Worm (Caenorhabditis elegans) whole organism, young adult: Measurements from ENCODE around the gene F35G2.1.

Experiments
- B0035.1 ChIP-seq: sonication (generic microtip); optimal IDR thresholded peaks from 2 replicates; lab custom pipeline; 2016; ENCODE audit warnings: missing genetic modification characterization, mild to moderate bottlenecking, missing compliant biosample characterization, missing genotype, missing genetic modification reagents
- B0336.3 ChIP-seq: fragments of 200-800 bp; sonication (Bioruptor generic); IDR thresholded peaks from 2 replicates; pipeline ENCODE4 v1.3.6; 2022; ENCODE audit warnings: missing genetic modification characterization, missing compliant biosample characterization
- F33H1.4 ChIP-seq: fragments of 200-800 bp; sonication (Bioruptor generic); IDR thresholded peaks from 2 replicates; pipeline ENCODE4 v1.3.6; 2022; ENCODE audit warnings: missing genetic modification reagents, missing genetic modification characterization, missing compliant biosample characterization
- F49E8.2 ChIP-seq: sonication (generic microtip); optimal IDR thresholded peaks from 3 replicates; lab custom pipeline; 2017; ENCODE audit warnings: missing genetic modification characterization, mild to moderate bottlenecking, missing compliant biosample characterization, antibody characterized with exemption, moderate library complexity; ENCODE audit not compliant: insufficient read depth
- Y53G8AR.9 ChIP-seq: fragments of 200-800 bp; sonication (Bioruptor generic); conservative IDR thresholded peaks from 2 replicates; pipeline ENCODE4 v1.3.6; 2022; ENCODE audit warnings: missing genetic modification reagents, missing genetic modification characterization, missing compliant biosample characterization
- Y56A3A.18 ChIP-seq: fragments of 200-800 bp; sonication (Bioruptor generic); IDR thresholded peaks from 2 replicates; pipeline ENCODE4 v1.3.6; 2022; ENCODE audit warnings: missing genetic modification reagents, missing genetic modification characterization, missing compliant biosample characterization
- aptf-3 ChIP-seq: fragments of 200-800 bp; sonication (Bioruptor generic); IDR thresholded peaks from 2 replicates; pipeline ENCODE4 v1.3.6; 2022; ENCODE audit warnings: missing genetic modification characterization, missing compliant biosample characterization
- attf-3 ChIP-seq: fragments of 200-800 bp; sonication (Bioruptor generic); conservative IDR thresholded peaks from 2 replicates; pipeline ENCODE4 v1.3.6; 2022; ENCODE audit warnings: missing genetic modification reagents, missing genetic modification characterization, missing compliant biosample characterization
- cebp-1 ChIP-seq, 2 experiments: fragments of 200-800 bp in 1 of 2; sonication (Bioruptor generic) in 1 of 2; sonication (generic microtip) in 1 of 2; IDR thresholded peaks in 1 of 2; optimal IDR thresholded peaks in 1 of 2; 2 replicates each; pipeline versions ENCODE4 v1.3.6 to Lab custom; 2017 to 2022; ENCODE audit warnings: missing compliant biosample characterization in 2 of 2, missing genetic modification characterization in 2 of 2, mild to moderate bottlenecking in 1 of 2, missing genetic modification reagents in 1 of 2, moderate library complexity in 1 of 2
- cebp-2 ChIP-seq: fragments of 200-800 bp; sonication (Bioruptor generic); IDR thresholded peaks from 2 replicates; pipeline ENCODE4 v1.3.6; 2022; ENCODE audit warnings: missing genetic modification characterization, missing compliant biosample characterization
- ceh-100 ChIP-seq: fragments of 200-800 bp; sonication (Bioruptor generic); IDR thresholded peaks from 2 replicates; pipeline ENCODE4 v1.3.6; 2022; ENCODE audit warnings: missing genetic modification reagents, missing genetic modification characterization, missing compliant biosample characterization
- ceh-27 ChIP-seq: fragments of 200-800 bp; sonication (Bioruptor generic); optimal IDR thresholded peaks from 2 replicates; lab custom pipeline; 2018; ENCODE audit warnings: mild to moderate bottlenecking, missing genetic modification characterization, moderate library complexity, missing compliant biosample characterization
- ceh-58 ChIP-seq: fragments of 200-800 bp; sonication (Bioruptor generic); IDR thresholded peaks from 2 replicates; pipeline ENCODE4 v1.3.6; 2022; ENCODE audit warnings: missing genetic modification characterization, missing compliant biosample characterization
- die-1 ChIP-seq: sonication (generic microtip); optimal IDR thresholded peaks from 2 replicates; lab custom pipeline; 2016; ENCODE audit warnings: missing genotype, mild to moderate bottlenecking, missing genetic modification characterization, missing compliant biosample characterization
- dox-1 ChIP-seq: fragments of 200-800 bp; sonication (Bioruptor generic); IDR thresholded peaks from 2 replicates; pipeline ENCODE4 v1.3.6; 2022; ENCODE audit warnings: missing genetic modification reagents, missing genetic modification characterization, missing compliant biosample characterization
- ekl-4 ChIP-seq: fragments of 200-800 bp; sonication (Bioruptor generic); IDR thresholded peaks from 2 replicates; pipeline ENCODE4 v1.3.6; 2022; ENCODE audit warnings: missing genetic modification reagents, missing genetic modification characterization, missing compliant biosample characterization
- ets-4 ChIP-seq: fragments of 200-800 bp; sonication (Bioruptor generic); optimal IDR thresholded peaks from 2 replicates; lab custom pipeline; 2018; ENCODE audit warnings: mild to moderate bottlenecking, missing genetic modification characterization, missing compliant biosample characterization
- him-1 ChIP-seq: sonication (generic microtip); optimal IDR thresholded peaks from 2 replicates; lab custom pipeline; 2016; ENCODE audit warnings: missing genotype, missing genetic modification reagents, missing genetic modification characterization, missing compliant biosample characterization
- hmg-20 ChIP-seq: fragments of 200-800 bp; sonication (Bioruptor generic); IDR thresholded peaks from 2 replicates; pipeline ENCODE4 v1.3.6; 2022; ENCODE audit warnings: missing genetic modification reagents, missing genetic modification characterization, missing compliant biosample characterization
- hrde-1 ChIP-seq: sonication (generic microtip); optimal IDR thresholded peaks from 2 replicates; lab custom pipeline; 2016; ENCODE audit warnings: missing genetic modification characterization, mild to moderate bottlenecking, missing compliant biosample characterization, moderate library complexity, missing genotype, missing genetic modification reagents, borderline replicate concordance
- hsf-1 ChIP-seq: fragments of 200-800 bp; sonication (Bioruptor generic); IDR thresholded peaks from 2 replicates; pipeline ENCODE4 v1.3.6; 2022; ENCODE audit warnings: missing genetic modification reagents, missing genetic modification characterization, missing compliant biosample characterization
- let-526 ChIP-seq: fragments of 200-800 bp; sonication (Bioruptor generic); IDR thresholded peaks from 2 replicates; pipeline ENCODE4 v1.3.6; 2022; ENCODE audit warnings: missing genetic modification reagents, missing genetic modification characterization, missing compliant biosample characterization
- let-607 ChIP-seq, 2 experiments: fragments of 200-800 bp in 1 of 2; sonication (Bioruptor generic) in 1 of 2; sonication (generic microtip) in 1 of 2; optimal IDR thresholded peaks; 2 replicates each; lab custom pipeline; 2016 to 2018; ENCODE audit warnings: mild to moderate bottlenecking in 2 of 2, missing compliant biosample characterization in 2 of 2, missing genetic modification characterization in 2 of 2, moderate library complexity in 2 of 2, missing genotype in 1 of 2
- lin-40 ChIP-seq: sonication (generic microtip); optimal IDR thresholded peaks from 2 replicates; lab custom pipeline; 2016; ENCODE audit warnings: missing genetic modification characterization, mild to moderate bottlenecking, missing compliant biosample characterization, missing genotype, missing genetic modification reagents
- lin-54 ChIP-seq: fragments of 200-800 bp; sonication (Bioruptor generic); optimal IDR thresholded peaks from 2 replicates; lab custom pipeline; 2018; ENCODE audit warnings: mild to moderate bottlenecking, missing genetic modification characterization, missing compliant biosample characterization
- lsl-1 ChIP-seq: fragments of 200-800 bp; sonication (Bioruptor generic); optimal IDR thresholded peaks from 2 replicates; lab custom pipeline; 2018; ENCODE audit warnings: mild to moderate bottlenecking, missing genetic modification characterization, moderate library complexity, missing compliant biosample characterization
- lsy-27 ChIP-seq: sonication (generic microtip); optimal IDR thresholded peaks from 2 replicates; lab custom pipeline; 2017; ENCODE audit warnings: missing genetic modification characterization, mild to moderate bottlenecking, missing compliant biosample characterization, antibody characterized with exemption, missing genotype, borderline replicate concordance; ENCODE audit not compliant: insufficient read depth
- madf-10 ChIP-seq: sonication (generic microtip); optimal IDR thresholded peaks from 2 replicates; lab custom pipeline; 2016; ENCODE audit warnings: mild to moderate bottlenecking, missing genetic modification characterization, missing compliant biosample characterization
- madf-6 ChIP-seq: fragments of 200-800 bp; sonication (Bioruptor generic); IDR thresholded peaks from 2 replicates; pipeline ENCODE4 v1.3.6; 2022; ENCODE audit warnings: missing genetic modification reagents, missing genetic modification characterization, missing compliant biosample characterization
- madf-8 ChIP-seq: fragments of 200-800 bp; sonication (Bioruptor generic); conservative IDR thresholded peaks from 2 replicates; pipeline ENCODE4 v1.3.6; 2022; ENCODE audit warnings: missing genetic modification reagents, missing genetic modification characterization, missing compliant biosample characterization
- mxl-1 ChIP-seq: sonication (generic microtip); optimal IDR thresholded peaks from 2 replicates; lab custom pipeline; 2016; ENCODE audit warnings: missing genetic modification characterization, missing compliant biosample characterization
- nfya-1 ChIP-seq: sonication (generic microtip); optimal IDR thresholded peaks from 2 replicates; lab custom pipeline; 2017; ENCODE audit warnings: antibody characterized with exemption, missing compliant biosample characterization, missing genetic modification characterization, borderline replicate concordance; ENCODE audit not compliant: insufficient read depth
- nfyb-1 ChIP-seq: fragments of 200-800 bp; sonication (Bioruptor generic); IDR thresholded peaks from 2 replicates; pipeline ENCODE4 v1.3.6; 2022; ENCODE audit warnings: missing genetic modification reagents, missing genetic modification characterization, missing compliant biosample characterization
- pha-4 ChIP-seq: fragments of 150-350 bp; sonication (generic microtip); optimal IDR thresholded peaks from 2 replicates; lab custom pipeline; 2014; ENCODE audit warnings: missing biosample characterization, missing genetic modification reagents, missing genetic modification characterization
- snpc-3.4 ChIP-seq: sonication (generic microtip); optimal IDR thresholded peaks from 2 replicates; lab custom pipeline; 2017; ENCODE audit warnings: missing genetic modification characterization, mild to moderate bottlenecking, missing compliant biosample characterization, antibody characterized with exemption, moderate library complexity, missing genotype, missing genetic modification reagents
- snpc-4 ChIP-seq, 5 experiments: fragments of 150-350 bp in 1 of 5; sonication (generic microtip) in 4 of 5; optimal IDR thresholded peaks; 2 replicates each; lab custom pipeline; 2014 to 2018; ENCODE audit warnings: missing genetic modification characterization in 5 of 5, missing biosample characterization in 3 of 5, antibody characterized with exemption in 2 of 5, mild to moderate bottlenecking in 2 of 5, missing compliant biosample characterization in 2 of 5, missing genotype in 2 of 5, moderate library complexity in 2 of 5, missing genetic modification reagents in 1 of 5
- somi-1 ChIP-seq: fragments of 200-800 bp; sonication (Bioruptor generic); optimal IDR thresholded peaks from 2 replicates; lab custom pipeline; 2018; ENCODE audit warnings: mild to moderate bottlenecking, missing genetic modification characterization, missing compliant biosample characterization
- unc-130 ChIP-seq: sonication (generic microtip); optimal IDR thresholded peaks from 2 replicates; lab custom pipeline; 2016; ENCODE audit warnings: missing genetic modification reagents, missing genetic modification characterization, missing compliant biosample characterization
- unc-62 ChIP-seq: fragments of 150-350 bp; optimal IDR thresholded peaks from 2 replicates; lab custom pipeline; 2014; ENCODE audit warnings: missing biosample characterization, missing genetic modification reagents, missing genetic modification characterization
- xnd-1 ChIP-seq: sonication (generic microtip); optimal IDR thresholded peaks from 2 replicates; lab custom pipeline; 2016; ENCODE audit warnings: missing genotype, missing genetic modification reagents, missing genetic modification characterization, missing compliant biosample characterization
- zfh-2 ChIP-seq: fragments of 200-800 bp; sonication (Bioruptor generic); conservative IDR thresholded peaks from 2 replicates; pipeline ENCODE4 v1.3.6; 2022; ENCODE audit warnings: missing genetic modification reagents, missing genetic modification characterization, missing compliant biosample characterization
- ztf-22 ChIP-seq: fragments of 200-800 bp; sonication (Bioruptor generic); optimal IDR thresholded peaks from 2 replicates; lab custom pipeline; 2018; ENCODE audit warnings: mild to moderate bottlenecking, missing genetic modification characterization, moderate library complexity, missing compliant biosample characterization
- ztf-3 ChIP-seq: fragments of 200-800 bp; sonication (Bioruptor generic); optimal IDR thresholded peaks from 2 replicates; lab custom pipeline; 2018; ENCODE audit warnings: mild to moderate bottlenecking, missing genetic modification characterization, missing compliant biosample characterization

F35G2.1 gene

DNA sequence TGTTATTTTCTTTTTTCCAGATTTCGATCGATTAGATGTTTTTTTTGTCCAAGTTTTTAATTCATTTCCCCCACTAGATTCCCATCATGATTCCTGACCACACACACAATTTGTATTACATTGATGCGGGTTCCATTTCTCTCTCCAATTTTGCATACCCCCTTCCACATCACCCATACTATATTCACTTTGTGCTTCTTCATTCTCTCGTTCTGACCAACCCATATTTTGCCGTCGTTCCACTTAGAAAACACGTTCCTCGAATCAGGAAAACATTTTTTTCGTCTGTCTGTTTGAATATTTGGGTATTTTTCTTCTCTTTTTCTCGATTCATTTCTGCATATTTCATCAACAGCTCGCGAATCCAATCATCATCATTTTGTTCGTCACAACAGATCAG, 4.4 kb downstream of the F35G2.1 start:
- TF ChIP-seq madf-6 (no peak), zfh-2 (GFP tag; lab: Robert Waterston, UW) (0 out of 2 replicates have a peak, but pooled peaks have one; percentile 2), unc-62 (no peak)

- TF ChIP-seq Y56A3A.18 (0 out of 2 replicates have a peak, but pooled peaks have one; percentile 28), somi-1 (GFP tag; lab: Kevin White, UChicago) (no peak), ztf-22 (no peak), let-607 (tag; optimal IDR thresholded peaks at IDR 0.05; lab: Kevin White, UChicago) (peak in 1 of 2 experiments; percentile 0), lsl-1 (GFP tag; lab: Kevin White, UChicago) (no peak), nfya-1 (no peak), B0336.3 (GFP tag; lab: Robert Waterston, UW) (peak; percentile 63; the same call in 1 of the 2 replicates), cebp-2 (GFP tag; lab: Robert Waterston, UW) (0 out of 2 replicates have a peak, but pooled peaks have one; percentile 6), lsy-27 (no peak), lin-40 (tag; lab: Kevin White, UChicago) (no peak), ceh-27 (GFP tag; lab: Kevin White, UChicago) (no peak), dox-1 (GFP tag; lab: Robert Waterston, UW) (no peak), F49E8.2 (tag; lab: Kevin White, UChicago) (peak; percentile 33), cebp-1 (GFP tag; IDR thresholded peaks at IDR 0.05; lab: Robert Waterston, UW) (no peak), cebp-1 (tag; optimal IDR thresholded peaks at IDR 0.05; lab: Kevin White, UChicago) (peak; percentile 27), die-1 (no peak), madf-10 (no peak), let-526 (GFP tag; lab: Robert Waterston, UW) (no peak), hmg-20 (no peak), pha-4 (peak; percentile 16), ets-4 (GFP tag; lab: Kevin White, UChicago) (peak; percentile 14), ceh-100 (GFP tag; lab: Robert Waterston, UW) (no peak), hrde-1 (tag; lab: Kevin White, UChicago) (no peak), madf-8 (GFP tag; lab: Robert Waterston, UW) (no peak), ekl-4 (GFP tag; lab: Robert Waterston, UW) (0 out of 2 replicates have a peak, but pooled peaks have one; percentile 26), aptf-3 (GFP tag; lab: Robert Waterston, UW) (0 out of 2 replicates have a peak, but pooled peaks have one; percentile 15), lin-54 (peak; percentile 24), snpc-4 (GFP tag; optimal IDR thresholded peaks at IDR 0.05; lab: Kevin White, UChicago) (no peak), snpc-4 (tag; optimal IDR thresholded peaks at IDR 0.05; lab: Kevin White, UChicago) (peak in 1 of 4 experiments; percentile 6), ztf-3 (no peak), xnd-1 (peak; percentile 7), nfyb-1 (0 out of 2 replicates have a peak, but pooled peaks have one; percentile 49), hsf-1 (GFP tag; lab: Robert Waterston, UW) (peak; percentile 13; the same call in 1 of the 2 replicates), attf-3 (GFP tag; lab: Robert Waterston, UW) (0 out of 2 replicates have a peak, but pooled peaks have one; percentile 48), him-1 (tag; lab: Kevin White, UChicago) (peak; percentile 73), snpc-3.4 (tag; lab: Kevin White, UChicago) (peak; percentile 40), unc-130 (GFP tag; lab: Kevin White, UChicago) (no peak), mxl-1 (tag; lab: Kevin White, UChicago) (peak; percentile 43), ceh-58 (no peak), F33H1.4 (GFP tag; lab: Robert Waterston, UW) (0 out of 2 replicates have a peak, but pooled peaks have one; percentile 12), Y53G8AR.9 (GFP tag; lab: Robert Waterston, UW) (peak; percentile 60; the same call in 1 of the 2 replicates), B0035.1 (no peak), madf-6 (0 out of 2 replicates have a peak, but pooled peaks have one; percentile 25)
Observed at ce11 chrIV:12207873-12208272, 4.8 kb downstream of the F35G2.1 start.
